Worm (Caenorhabditis elegans): ENCODE data around the gene cept-2.

cept-2 gene

DNA sequence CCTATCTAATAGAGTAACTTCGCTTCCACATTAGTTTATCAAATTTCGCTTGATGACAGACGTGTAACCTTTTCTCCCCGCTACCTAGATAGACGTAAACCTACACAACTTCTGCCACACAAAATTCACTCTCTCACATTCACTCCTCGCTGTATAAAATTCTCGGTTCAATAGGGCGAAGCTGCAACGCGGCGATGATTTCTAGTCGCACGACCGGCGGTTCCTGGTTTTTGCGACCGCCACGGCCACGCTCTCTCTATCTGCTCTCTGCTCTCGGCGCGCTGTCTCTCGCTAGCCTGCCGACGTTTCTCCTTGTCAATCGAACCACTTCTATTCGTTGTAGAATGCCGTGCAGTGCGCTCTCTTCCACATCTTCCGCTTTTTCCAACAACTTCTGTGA lies 3.4 kb downstream of the cept-2 start (continued):
- 0 out of 2 replicates have a peak, but pooled peaks have one; percentile 51 for TF ChIP-seq nhr-42 (GFP tag; IDR thresholded peaks at IDR 0.05)
- TF ChIP-seq mdl-1 (tag; optimal IDR thresholded peaks at IDR 0.05), result peak; percentile 23 to 70
- TF ChIP-seq lin-13 (GFP tag; optimal IDR thresholded peaks at IDR 0.05), result peak; percentile 87
- TF ChIP-seq lin-38 (GFP tag; IDR thresholded peaks at IDR 0.05), result peak; percentile 92
- TF ChIP-seq daf-19 (GFP tag; conservative IDR thresholded peaks at IDR 0.05), result no peak
- peak; percentile 76; the same call in 1 of the 2 replicates for TF ChIP-seq ceh-20 (GFP tag; IDR thresholded peaks at IDR 0.05)
- TF ChIP-seq T20F7.1 (GFP tag; optimal IDR thresholded peaks at IDR 0.05), result peak; percentile 75
- TF ChIP-seq nhr-25 (tag; optimal IDR thresholded peaks at IDR 0.05; ENCODE audit: borderline replicate concordance, insufficient read depth), result peak; percentile 4
- TF ChIP-seq mdt-29 (GFP tag; IDR thresholded peaks at IDR 0.05), result peak; percentile 59; the same call in 1 of the 2 replicates
- TF ChIP-seq ctbp-1 (GFP tag; IDR thresholded peaks at IDR 0.05), result peak; percentile 62; the same call in 1 of the 2 replicates
- TF ChIP-seq mep-1 (tag; optimal IDR thresholded peaks at IDR 0.05), result peak; percentile 93
- TF ChIP-seq nhr-48 (tag; optimal IDR thresholded peaks at IDR 0.05), result peak; percentile 46
- TF ChIP-seq ztf-7 (tag; optimal IDR thresholded peaks at IDR 0.05), result no peak
- no peak for TF ChIP-seq daf-16 (GFP tag; optimal IDR thresholded peaks at IDR 0.05)
- TF ChIP-seq daf-16 (tag; optimal IDR thresholded peaks at IDR 0.05), result peak; percentile 60
- peak; percentile 56 for TF ChIP-seq dve-1 (tag; optimal IDR thresholded peaks at IDR 0.05; ENCODE audit: insufficient read depth)
- TF ChIP-seq pqm-1 (tag; optimal IDR thresholded peaks at IDR 0.05), result peak; percentile 81
- 0 out of 2 replicates have a peak, but pooled peaks have one; percentile 24 for TF ChIP-seq lin-29 (GFP tag; IDR thresholded peaks at IDR 0.05)
- TF ChIP-seq ces-1 (GFP tag; optimal IDR thresholded peaks at IDR 0.05), result peak; percentile 1
- peak; percentile 35 for TF ChIP-seq fkh-10 (GFP tag; optimal IDR thresholded peaks at IDR 0.05)
- TF ChIP-seq nhr-6 (tag; optimal IDR thresholded peaks at IDR 0.05), result peak; percentile 98
- no peak for TF ChIP-seq sdz-12 (GFP tag; optimal IDR thresholded peaks at IDR 0.05)
- TF ChIP-seq mes-2 (tag; optimal IDR thresholded peaks at IDR 0.05; ENCODE audit: poor library complexity, severe bottlenecking), result peak; percentile 84
- peak; percentile 23 for TF ChIP-seq duxl-1 (tag; optimal IDR thresholded peaks at IDR 0.05; ENCODE audit: poor library complexity)

DNA sequence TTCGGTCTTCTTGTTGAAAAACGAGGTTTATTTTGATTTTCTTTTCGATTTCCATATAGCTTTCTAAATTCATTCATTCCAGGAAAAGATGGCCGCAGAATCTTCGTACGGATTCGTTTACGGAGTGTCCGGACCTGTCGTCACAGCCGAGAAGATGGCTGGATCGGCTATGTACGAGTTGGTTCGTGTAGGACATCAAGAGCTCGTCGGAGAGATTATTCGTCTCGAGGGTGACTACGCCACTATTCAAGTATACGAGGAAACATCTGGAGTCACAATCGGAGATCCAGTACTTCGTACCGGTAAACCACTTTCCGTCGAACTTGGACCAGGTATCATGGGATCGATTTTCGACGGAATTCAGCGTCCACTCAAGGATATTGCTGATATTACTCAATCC lies 4.1 kb downstream of the cept-2 start, which contains the start of gene vha-13:
Gene vha-13 (plus strand): TSS at position 81 of the 400 bp plus-strand sequence.
- no peak for TF ChIP-seq nhr-48 (tag; optimal IDR thresholded peaks at IDR 0.05)
- peak in 1 of 2 experiments; percentile 72 for TF ChIP-seq unc-62 (GFP tag; optimal IDR thresholded peaks at IDR 0.05 in 1 of 2)
- TF ChIP-seq unc-62 (tag; optimal IDR thresholded peaks at IDR 0.05), result no peak
- no peak for TF ChIP-seq lin-1 (GFP tag; IDR thresholded peaks at IDR 0.05)
- no peak for TF ChIP-seq nhr-237 (tag; optimal IDR thresholded peaks at IDR 0.05)
- TF ChIP-seq nhr-41 (GFP tag; IDR thresholded peaks at IDR 0.05), result no peak
- TF ChIP-seq madf-9 (GFP tag; conservative IDR thresholded peaks at IDR 0.05), result no peak
- no peak for TF ChIP-seq ZK337.2 (GFP tag; IDR thresholded peaks at IDR 0.05)

DNA sequence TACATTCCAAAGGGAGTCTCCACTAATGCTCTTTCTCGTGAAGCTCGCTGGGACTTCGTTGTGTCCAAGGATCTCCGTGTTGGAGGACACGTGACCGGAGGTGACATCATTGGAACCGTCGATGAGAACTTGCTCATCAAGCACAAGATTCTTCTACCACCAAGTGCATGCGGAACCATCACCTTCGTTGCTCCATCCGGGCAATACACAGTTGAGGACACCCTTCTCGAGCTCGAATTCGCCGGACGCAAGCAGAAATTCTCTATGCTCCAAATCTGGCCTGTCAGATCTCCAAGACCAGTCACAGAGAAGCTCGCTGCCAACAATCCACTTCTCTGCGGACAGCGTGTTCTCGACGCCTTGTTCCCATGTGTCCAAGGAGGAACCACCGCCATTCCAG lies 4.5 kb downstream of the cept-2 start:
- no peak for TF ChIP-seq cey-2 (tag; optimal IDR thresholded peaks at IDR 0.05; ENCODE audit: borderline replicate concordance, insufficient read depth)
- peak; percentile 56 for TF ChIP-seq set-16 (GFP tag; IDR thresholded peaks at IDR 0.05)
- no peak for TF ChIP-seq Y5F2A.4 (GFP tag; optimal IDR thresholded peaks at IDR 0.05)
- TF ChIP-seq mxl-3 (GFP tag; optimal IDR thresholded peaks at IDR 0.05), result peak; percentile 5
- no peak for TF ChIP-seq daf-12 (tag; optimal IDR thresholded peaks at IDR 0.05)
- no peak for TF ChIP-seq jun-1 (tag; optimal IDR thresholded peaks at IDR 0.05)
- TF ChIP-seq aha-1 (tag), result peak; percentile 81
- TF ChIP-seq lin-15B (tag; optimal IDR thresholded peaks at IDR 0.05), result no peak
- no peak for TF ChIP-seq nhr-237 (tag; optimal IDR thresholded peaks at IDR 0.05)
